Fruit fly (Drosophila melanogaster) whole organism, embryonic: Measurements from ENCODE around the gene CG34408.

Source experiments
- BEAF-32 ChIP-seq: fragments of 200-800 bp; sonication (Bioruptor generic); optimal IDR thresholded peaks from 3 replicates; lab custom pipeline; 2017; ENCODE audit warnings: missing biosample characterization, missing genetic modification characterization, mild to moderate bottlenecking, moderate library complexity, missing genetic modification reagents
- CG10274 ChIP-seq: fragments of 200-800 bp; sonication (Bioruptor generic); optimal IDR thresholded peaks from 3 replicates; lab custom pipeline; 2017; ENCODE audit warnings: missing biosample characterization, mild to moderate bottlenecking, missing genetic modification characterization
- CG11560 ChIP-seq: fragments of 200-800 bp; sonication (Bioruptor generic); IDR thresholded peaks from 3 replicates; pipeline ENCODE4 v1.3.6; 2022; ENCODE audit warnings: missing biosample characterization, missing genetic modification characterization
- CG14050 ChIP-seq: fragments of 200-800 bp; sonication (Bioruptor generic); IDR thresholded peaks from 3 replicates; pipeline ENCODE4 v1.3.6; 2022; ENCODE audit warnings: missing biosample characterization, missing genetic modification characterization
- CG30431 ChIP-seq: fragments of 200-800 bp; sonication (Bioruptor generic); optimal IDR thresholded peaks from 2 replicates; lab custom pipeline; 2017; ENCODE audit warnings: missing biosample characterization, missing genetic modification characterization
- CG3163 ChIP-seq: fragments of 200-800 bp; sonication (Bioruptor generic); optimal IDR thresholded peaks from 3 replicates; lab custom pipeline; 2016; ENCODE audit warnings: missing biosample characterization, missing genetic modification characterization
- CG6854 ChIP-seq: fragments of 200-800 bp; sonication (Bioruptor generic); optimal IDR thresholded peaks from 3 replicates; lab custom pipeline; 2017; ENCODE audit warnings: missing biosample characterization, mild to moderate bottlenecking, missing genetic modification characterization
- CG8388 ChIP-seq: fragments of 200-800 bp; sonication (Bioruptor generic); optimal IDR thresholded peaks from 2 replicates; lab custom pipeline; 2019; ENCODE audit warnings: missing biosample characterization, mild to moderate bottlenecking, missing genetic modification characterization, moderate library complexity
- Fer3 ChIP-seq: fragments of 200-800 bp; sonication (Bioruptor generic); optimal IDR thresholded peaks from 2 replicates; lab custom pipeline; 2018; ENCODE audit warnings: missing biosample characterization, mild to moderate bottlenecking, missing genetic modification characterization, moderate library complexity
- caup ChIP-seq: fragments of 200-800 bp; sonication (Bioruptor generic); optimal IDR thresholded peaks from 3 replicates; lab custom pipeline; 2017; ENCODE audit warnings: missing biosample characterization, mild to moderate bottlenecking, missing genetic modification characterization, moderate library complexity; ENCODE audit not compliant: severe bottlenecking
- dmrt11E ChIP-seq: fragments of 200-800 bp; sonication (Bioruptor generic); optimal IDR thresholded peaks from 3 replicates; lab custom pipeline; 2018; ENCODE audit warnings: missing biosample characterization, mild to moderate bottlenecking, missing genetic modification characterization, moderate library complexity
- grn ChIP-seq: fragments of 200-800 bp; sonication (Bioruptor generic); optimal IDR thresholded peaks from 3 replicates; lab custom pipeline; 2017; ENCODE audit warnings: missing biosample characterization, missing genetic modification characterization
- tgo ChIP-seq: fragments of 200-800 bp; sonication (Bioruptor generic); IDR thresholded peaks from 3 replicates; pipeline ENCODE4 v1.3.6; 2022; ENCODE audit warnings: missing biosample characterization, missing genetic modification characterization
- vvl ChIP-seq: fragments of 200-800 bp; sonication (Bioruptor generic); IDR thresholded peaks from 2 replicates; pipeline ENCODE4 v1.3.6; 2022; ENCODE audit warnings: missing biosample characterization, missing genetic modification characterization

DNA sequence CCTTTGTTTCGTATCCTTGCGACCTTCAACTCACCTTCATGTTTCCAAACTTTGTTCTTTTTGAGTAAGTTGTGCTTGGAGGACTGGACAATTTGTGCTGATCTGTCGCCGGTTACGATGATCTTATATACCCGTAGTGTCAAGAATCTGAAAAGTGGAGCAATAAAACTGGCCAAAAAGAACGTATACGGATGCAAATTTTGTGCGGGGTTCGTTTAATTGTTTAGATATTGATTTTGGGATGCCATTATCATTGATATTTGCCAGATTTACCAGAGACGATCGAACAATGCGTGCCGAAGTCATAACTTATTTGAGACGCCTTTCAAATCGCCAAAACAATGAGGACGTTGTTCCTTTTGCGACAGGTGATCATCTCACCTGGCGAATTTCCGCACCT is 871 bp upstream of the CG34408 start, which contains the start of gene CG15308:
- no peak for TF ChIP-seq CG30431 (GFP tag; lab: Kevin White, UChicago)
- no peak for TF ChIP-seq BEAF-32 (GFP tag; lab: Kevin White, UChicago)
- no peak for TF ChIP-seq CG8388
- no peak for TF ChIP-seq CG14050 (GFP tag; lab: Robert Waterston, UW)
- TF ChIP-seq dmrt11E (tag; lab: Kevin White, UChicago), result no peak
- TF ChIP-seq CG10274 (GFP tag; lab: Kevin White, UChicago), result no peak
- TF ChIP-seq CG6854, result no peak
- TF ChIP-seq CG3163 (GFP tag; lab: Kevin White, UChicago), result no peak
- TF ChIP-seq vvl (GFP tag; lab: Robert Waterston, UW), result no peak
- TF ChIP-seq grn (GFP tag; lab: Kevin White, UChicago), result no peak
- no peak for TF ChIP-seq caup (GFP tag; lab: Kevin White, UChicago)
- TF ChIP-seq tgo, result no peak
- no peak for TF ChIP-seq Fer3 (tag; lab: Kevin White, UChicago)
- TF ChIP-seq CG11560 (tag; lab: Robert Waterston, UW), result no peak
